Worm (Caenorhabditis elegans): ENCODE data around the gene dyf-13.

DNA sequence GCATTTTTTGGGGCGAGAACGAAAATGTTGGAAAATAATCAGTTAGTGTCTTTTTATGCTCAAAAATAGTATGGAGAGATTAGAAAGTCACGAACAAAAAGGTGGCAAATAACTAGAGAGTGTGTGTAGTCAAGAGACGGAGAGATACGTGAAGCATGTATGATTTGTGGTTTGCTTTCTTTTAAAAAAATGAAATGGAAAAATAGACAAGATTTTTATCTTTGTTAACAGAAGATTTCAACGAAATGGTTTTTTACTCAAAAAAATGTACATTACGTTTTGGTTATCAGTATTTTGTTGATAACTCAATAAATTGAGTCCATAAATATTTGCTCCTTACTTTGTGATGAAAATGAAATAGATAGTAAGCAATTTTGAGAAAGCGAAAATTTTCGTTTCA is 37.0 kb upstream of the dyf-13 start, which contains the start of gene dhs-7:
- TF ChIP-seq pha-4 (tag; optimal IDR thresholded peaks at IDR 0.05), result no peak
- no peak for TF ChIP-seq elt-2 (tag; optimal IDR thresholded peaks at IDR 0.05)
- no peak for TF ChIP-seq hlh-8 (tag; optimal IDR thresholded peaks at IDR 0.05)
- TF ChIP-seq tbx-2 (tag; optimal IDR thresholded peaks at IDR 0.05), result no peak
- no peak for TF ChIP-seq ahr-1 (tag; optimal IDR thresholded peaks at IDR 0.05)
- no peak for TF ChIP-seq K09A11.1 (tag; optimal IDR thresholded peaks at IDR 0.05; ENCODE audit: insufficient read depth)
